Worm (Caenorhabditis elegans) whole organism, mixed stage, embryonic: ENCODE measurements around the gene F54H5.3.

Source experiments
- blmp-1 ChIP-seq: fragments of 150-350 bp; optimal IDR thresholded peaks from 2 replicates; lab custom pipeline; 2014; ENCODE audit warnings: missing biosample characterization, missing genetic modification characterization
- elt-1 ChIP-seq: sonication (generic microtip); optimal IDR thresholded peaks from 2 replicates; lab custom pipeline; 2017; ENCODE audit warnings: missing genetic modification characterization, mild to moderate bottlenecking, missing compliant biosample characterization, antibody characterized with exemption, moderate library complexity, borderline replicate concordance; ENCODE audit not compliant: insufficient read depth
- flh-1 ChIP-seq: fragments of 200-800 bp; sonication (Bioruptor generic); optimal IDR thresholded peaks from 2 replicates; lab custom pipeline; 2018; ENCODE audit warnings: mild to moderate bottlenecking, missing genetic modification characterization, moderate library complexity, missing compliant biosample characterization
- ham-2 ChIP-seq: fragments of 200-800 bp; sonication (Bioruptor generic); optimal IDR thresholded peaks from 2 replicates; lab custom pipeline; 2018; ENCODE audit warnings: mild to moderate bottlenecking, missing genetic modification characterization, missing compliant biosample characterization
- nhr-12 ChIP-seq: fragments of 150-350 bp; optimal IDR thresholded peaks from 2 replicates; lab custom pipeline; 2014; ENCODE audit warnings: missing biosample characterization, missing genetic modification characterization
- nhr-2 ChIP-seq: fragments of 150-350 bp; optimal IDR thresholded peaks from 2 replicates; lab custom pipeline; 2014; ENCODE audit warnings: missing biosample characterization, missing genetic modification characterization
- nhr-28 ChIP-seq: fragments of 150-350 bp; optimal IDR thresholded peaks from 2 replicates; lab custom pipeline; 2014; ENCODE audit warnings: missing biosample characterization, missing genetic modification characterization
- nhr-76 ChIP-seq: sonication (generic microtip); optimal IDR thresholded peaks from 2 replicates; lab custom pipeline; 2017; ENCODE audit warnings: missing biosample characterization, missing genetic modification characterization
- snpc-4 ChIP-seq: fragments of 150-350 bp; optimal IDR thresholded peaks from 2 replicates; lab custom pipeline; 2014; ENCODE audit warnings: missing biosample characterization, missing genetic modification characterization
- unc-39 ChIP-seq: fragments of 150-350 bp; optimal IDR thresholded peaks from 2 replicates; lab custom pipeline; 2014; ENCODE audit warnings: missing biosample characterization, missing genetic modification characterization
- unc-62 ChIP-seq: fragments of 150-350 bp; optimal IDR thresholded peaks from 2 replicates; lab custom pipeline; 2014; ENCODE audit warnings: missing biosample characterization, missing genetic modification reagents, missing genetic modification characterization

DNA sequence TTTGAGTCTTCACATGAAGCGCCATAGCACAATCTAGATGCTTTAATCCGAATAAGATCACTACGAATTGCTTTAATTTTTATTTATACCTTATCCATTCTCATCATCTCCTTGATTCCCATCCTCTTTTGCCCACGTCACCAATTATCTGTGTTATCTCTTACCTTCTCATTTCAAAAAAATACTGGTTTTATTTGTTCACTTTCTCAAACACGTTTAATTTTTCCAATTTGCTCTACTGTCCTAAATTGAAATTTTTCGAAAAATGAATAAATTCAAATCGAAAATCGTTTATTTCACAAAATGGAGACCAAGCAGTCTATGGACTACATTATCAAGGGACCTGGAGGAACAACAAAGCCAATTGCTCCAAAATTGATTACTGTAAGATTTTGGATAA, at the start of gene F54H5.3:
- no peak for TF ChIP-seq nhr-76 (tag; lab: Kevin White, UChicago)
- TF ChIP-seq nhr-28 (tag; lab: Kevin White, UChicago) = no peak
- no peak for TF ChIP-seq nhr-2
- no peak for TF ChIP-seq unc-62
- no peak for TF ChIP-seq nhr-12
- no peak for TF ChIP-seq flh-1 (GFP tag; lab: Kevin White, UChicago)
- TF ChIP-seq snpc-4 (tag; lab: Kevin White, UChicago) = no peak
- TF ChIP-seq blmp-1 = no peak
- no peak for TF ChIP-seq unc-39
- no peak for TF ChIP-seq ham-2
- no peak for TF ChIP-seq elt-1 (tag; lab: Kevin White, UChicago)
